Fruit fly (Drosophila melanogaster): ENCODE data around the gene dop.

The dop gene

DNA sequence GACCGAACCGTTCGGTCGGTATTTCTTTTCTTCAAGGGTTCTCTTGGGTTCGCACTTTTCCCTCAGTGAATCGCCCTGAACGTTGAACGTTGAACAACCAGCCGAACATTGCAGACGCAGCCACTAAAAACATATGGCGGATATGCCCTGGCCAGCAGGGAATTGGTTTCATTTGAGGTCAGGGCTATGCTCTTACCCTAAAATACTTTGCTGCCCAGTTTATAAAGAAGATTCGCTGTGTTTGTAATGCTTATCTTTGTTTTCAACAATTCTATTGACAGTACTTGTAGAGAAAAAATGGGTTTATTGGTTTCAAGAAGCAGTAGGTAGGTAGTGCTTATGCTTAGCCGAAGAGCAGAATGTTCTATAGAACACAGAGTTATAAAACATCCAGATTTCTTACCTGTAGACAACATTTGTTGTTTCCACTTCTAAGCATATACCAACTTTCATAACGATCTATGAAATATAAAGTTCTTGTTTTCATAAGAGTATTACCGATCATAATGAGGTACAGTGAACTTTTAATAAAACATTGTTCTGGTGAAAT lies 29.4 kb downstream of the dop start (continued):
- no peak for TF ChIP-seq CG12659 (GFP tag; optimal IDR thresholded peaks at IDR 0.05)
- TF ChIP-seq CG6654 (GFP tag; optimal IDR thresholded peaks at IDR 0.05) = no peak
- no peak for TF ChIP-seq h (optimal IDR thresholded peaks at IDR 0.05)
- TF ChIP-seq gfzf (GFP tag; optimal IDR thresholded peaks at IDR 0.05) = no peak
- TF ChIP-seq hkb (optimal IDR thresholded peaks at IDR 0.05) = no peak
- TF ChIP-seq hkb (GFP tag; IDR thresholded peaks at IDR 0.05) = 0 out of 2 replicates have a peak, but pooled peaks have one; percentile 10
- 0 out of 3 replicates have a peak, but pooled peaks have one; percentile 39 for TF ChIP-seq ci (GFP tag; IDR thresholded peaks at IDR 0.05)
- no peak for TF ChIP-seq pzg (GFP tag; optimal IDR thresholded peaks at IDR 0.05)
- TF ChIP-seq Dp (GFP tag; optimal IDR thresholded peaks at IDR 0.05) = no peak
- no peak for TF ChIP-seq Opbp (GFP tag; IDR thresholded peaks at IDR 0.05; ENCODE audit: partially characterized antibody)
- no peak for TF ChIP-seq gro (GFP tag; optimal IDR thresholded peaks at IDR 0.05)
- peak; percentile 52; the same call in 2 of the 3 replicates for TF ChIP-seq row (GFP tag; IDR thresholded peaks at IDR 0.05)
- no peak for TF ChIP-seq CG4360 (GFP tag; IDR thresholded peaks at IDR 0.05)
- TF ChIP-seq Ets97D (GFP tag; optimal IDR thresholded peaks at IDR 0.05) = no peak
- peak; percentile 37 for TF ChIP-seq CG15601 (tag; optimal IDR thresholded peaks at IDR 0.05)
- TF ChIP-seq CG7372 (GFP tag; IDR thresholded peaks at IDR 0.05) = no peak
- TF ChIP-seq corto (GFP tag; optimal IDR thresholded peaks at IDR 0.05) = no peak
- TF ChIP-seq B-H1 (GFP tag; IDR thresholded peaks at IDR 0.05) = no peak
- no peak for TF ChIP-seq fd64A (GFP tag; optimal IDR thresholded peaks at IDR 0.05)
- TF ChIP-seq Hr3 (GFP tag; optimal IDR thresholded peaks at IDR 0.05) = no peak
- peak; percentile 24 for TF ChIP-seq CG11504 (tag; optimal IDR thresholded peaks at IDR 0.05)
- TF ChIP-seq seq (GFP tag; IDR thresholded peaks at IDR 0.05) = no peak
- no peak for TF ChIP-seq tup (GFP tag; optimal IDR thresholded peaks at IDR 0.05)
- no peak for TF ChIP-seq lov (optimal IDR thresholded peaks at IDR 0.05)
- TF ChIP-seq lov (GFP tag; IDR thresholded peaks at IDR 0.05) = no peak
- TF ChIP-seq CG12769 (tag; optimal IDR thresholded peaks at IDR 0.05) = peak; percentile 5
- no peak for TF ChIP-seq CG30403 (GFP tag; optimal IDR thresholded peaks at IDR 0.05)
- no peak for TF ChIP-seq yki (optimal IDR thresholded peaks at IDR 0.05)
- TF ChIP-seq CG12391 (tag; optimal IDR thresholded peaks at IDR 0.05) = peak; percentile 23
- TF ChIP-seq CG16813 (GFP tag; IDR thresholded peaks at IDR 0.05; ENCODE audit: partially characterized antibody) = no peak
- TF ChIP-seq CG32772 (GFP tag; IDR thresholded peaks at IDR 0.05) = no peak
- TF ChIP-seq gsb-n (tag; optimal IDR thresholded peaks at IDR 0.05) = no peak
- no peak for TF ChIP-seq onecut (GFP tag; IDR thresholded peaks at IDR 0.05)
- TF ChIP-seq Rfx (GFP tag; IDR thresholded peaks at IDR 0.05) = peak; percentile 14; the same call in 1 of the 2 replicates
- TF ChIP-seq CG15696 (tag; optimal IDR thresholded peaks at IDR 0.05) = no peak
- TF ChIP-seq Oli (tag; optimal IDR thresholded peaks at IDR 0.05) = peak; percentile 30
- no peak for TF ChIP-seq Camta (GFP tag; optimal IDR thresholded peaks at IDR 0.05)
- no peak for TF ChIP-seq CG3995 (GFP tag; optimal IDR thresholded peaks at IDR 0.05)
- TF ChIP-seq gem (tag; optimal IDR thresholded peaks at IDR 0.05) = peak; percentile 31
- no peak for TF ChIP-seq Ets65A (GFP tag)
- TF ChIP-seq B-H2 (GFP tag; optimal IDR thresholded peaks at IDR 0.05) = no peak
- peak; percentile 18 for TF ChIP-seq Hmr (GFP tag; optimal IDR thresholded peaks at IDR 0.05)
- TF ChIP-seq Abd-B (GFP tag; optimal IDR thresholded peaks at IDR 0.05) = no peak
- no peak for TF ChIP-seq Neu2 (GFP tag; optimal IDR thresholded peaks at IDR 0.05; ENCODE audit: borderline replicate concordance)
- no peak for TF ChIP-seq HLH4C (GFP tag; IDR thresholded peaks at IDR 0.05; ENCODE audit: partially characterized antibody)
- TF ChIP-seq Pdp1 (GFP tag; optimal IDR thresholded peaks at IDR 0.05) = peak in 1 of 2 experiments; percentile 35
- TF ChIP-seq CG3838 (GFP tag; optimal IDR thresholded peaks at IDR 0.05) = no peak
- no peak for TF ChIP-seq vvl (GFP tag; IDR thresholded peaks at IDR 0.05)
- no peak for TF ChIP-seq CG1602 (GFP tag; optimal IDR thresholded peaks at IDR 0.05)
- TF ChIP-seq CG34376 (GFP tag; optimal IDR thresholded peaks at IDR 0.05) = no peak
- TF ChIP-seq CG6813 (GFP tag; optimal IDR thresholded peaks at IDR 0.05) = no peak
- no peak for TF ChIP-seq CkIIα-i1 (GFP tag; IDR thresholded peaks at IDR 0.05)

All from whole organism, embryonic.